Fruit fly (Drosophila melanogaster) Kc167 (cell line): ENCODE results near the gene Ugt36D1.

Source experiments
- Myc ChIP-seq: fragments of >200 bp; optimal IDR thresholded peaks from 2 replicates; lab custom pipeline; 2017; ENCODE audit warnings: missing external identifiers
- Sin3A ChIP-seq: fragments of >200 bp; optimal IDR thresholded peaks from 2 replicates; lab custom pipeline; 2018; ENCODE audit warnings: missing external identifiers
- h ChIP-seq: fragments of >200 bp; optimal IDR thresholded peaks from 3 replicates; lab custom pipeline; 2018; ENCODE audit warnings: missing external identifiers
- insv ChIP-seq: fragments of >200 bp; optimal IDR thresholded peaks from 3 replicates; lab custom pipeline; 2018; ENCODE audit warnings: missing external identifiers
- psq ChIP-seq: fragments of >200 bp; optimal IDR thresholded peaks from 2 replicates; lab custom pipeline; 2017; ENCODE audit warnings: missing external identifiers
- ttk ChIP-seq: sonication (Bioruptor generic); optimal IDR thresholded peaks from 2 replicates; lab custom pipeline; 2017; ENCODE audit warnings: missing external identifiers

The Ugt36D1 gene

DNA sequence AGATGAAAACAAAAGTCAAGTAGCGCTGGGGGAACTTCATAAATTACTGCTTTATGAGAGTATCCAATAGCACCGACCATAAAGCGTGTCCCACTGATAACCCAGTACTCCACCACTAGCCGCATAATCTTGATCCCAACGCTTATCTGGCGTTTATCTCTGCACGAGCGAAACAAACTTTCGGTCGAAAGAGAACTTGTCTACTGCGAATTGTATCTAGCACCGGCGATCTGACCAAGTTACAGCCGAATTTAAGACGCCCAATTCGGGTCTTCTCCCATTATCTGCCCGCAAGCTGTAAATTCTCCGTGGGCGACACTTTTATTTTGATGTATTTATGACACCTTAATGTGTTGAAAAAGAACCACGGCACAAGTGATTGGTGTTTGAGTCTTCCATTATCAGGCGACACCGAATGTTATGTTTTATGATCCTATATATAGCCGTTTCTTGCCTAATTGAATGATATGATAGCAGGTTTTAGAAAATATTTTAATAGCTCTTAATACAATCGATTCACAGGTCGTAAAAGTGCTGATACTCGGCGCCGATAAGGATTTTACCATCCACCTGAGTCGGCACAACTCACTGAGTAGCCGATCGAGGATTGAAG, 33.5 kb upstream of the Ugt36D1 start:
- TF ChIP-seq Myc (lab: Kevin White, UChicago) = no peak
- no peak for TF ChIP-seq psq (lab: Kevin White, UChicago)
- no peak for TF ChIP-seq h (lab: Kevin White, UChicago)
- no peak for TF ChIP-seq insv
- no peak for TF ChIP-seq Sin3A (lab: Kevin White, UChicago)
- no peak for TF ChIP-seq ttk (lab: Kevin White, UChicago)

DNA sequence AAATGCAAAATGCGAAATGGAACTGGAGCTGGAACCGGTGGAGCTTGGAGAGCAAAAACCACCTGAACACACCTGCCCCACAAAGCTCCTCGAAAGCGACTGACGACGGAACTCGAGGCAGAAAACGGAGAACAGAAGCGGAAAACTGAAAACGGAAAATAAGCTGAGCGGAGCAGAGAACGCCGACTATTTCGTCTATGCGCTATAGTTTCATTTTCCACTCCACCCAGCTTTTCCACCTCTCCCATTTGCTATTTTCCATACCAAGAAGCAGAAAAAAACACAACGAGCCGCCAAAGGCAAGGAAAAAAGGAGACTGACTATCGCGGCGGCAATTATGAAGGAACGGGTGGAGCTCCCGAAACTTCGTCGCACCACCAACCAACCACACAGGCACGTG, 30.5 kb upstream of the Ugt36D1 start, which contains the start of gene ham:
TSS of gene ham (minus strand) at position 101 of the 400 bp plus-strand sequence.
- TF ChIP-seq insv = no peak
- no peak for TF ChIP-seq Sin3A (lab: Kevin White, UChicago)
- TF ChIP-seq h (lab: Kevin White, UChicago) = no peak
- no peak for TF ChIP-seq ttk (lab: Kevin White, UChicago)
- no peak for TF ChIP-seq psq (lab: Kevin White, UChicago)
- no peak for TF ChIP-seq Myc (lab: Kevin White, UChicago)

DNA sequence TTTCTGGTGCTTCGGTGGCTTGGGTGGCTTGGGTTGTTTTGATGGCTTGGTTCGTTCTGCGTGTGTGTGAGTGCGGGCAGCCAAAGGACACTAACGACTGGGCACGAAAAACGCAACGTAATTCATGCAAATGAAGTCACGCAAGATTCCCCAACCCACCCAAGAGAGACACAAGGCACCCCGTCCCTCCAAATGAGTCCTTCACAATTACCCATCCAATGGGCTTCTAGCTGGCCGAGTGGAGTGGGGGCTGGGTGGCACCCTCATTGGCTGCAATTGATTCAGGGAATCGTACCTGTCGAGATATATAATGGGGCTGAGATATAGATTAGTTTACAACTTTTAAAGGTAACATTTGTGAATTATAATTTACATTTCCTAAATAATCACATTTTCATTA, 30.1 kb upstream of the Ugt36D1 start:
- no peak for TF ChIP-seq ttk (lab: Kevin White, UChicago)
- no peak for TF ChIP-seq Sin3A (lab: Kevin White, UChicago)
- no peak for TF ChIP-seq insv
- TF ChIP-seq psq (lab: Kevin White, UChicago) = no peak
- TF ChIP-seq h (lab: Kevin White, UChicago) = no peak
- TF ChIP-seq Myc (lab: Kevin White, UChicago) = no peak

DNA sequence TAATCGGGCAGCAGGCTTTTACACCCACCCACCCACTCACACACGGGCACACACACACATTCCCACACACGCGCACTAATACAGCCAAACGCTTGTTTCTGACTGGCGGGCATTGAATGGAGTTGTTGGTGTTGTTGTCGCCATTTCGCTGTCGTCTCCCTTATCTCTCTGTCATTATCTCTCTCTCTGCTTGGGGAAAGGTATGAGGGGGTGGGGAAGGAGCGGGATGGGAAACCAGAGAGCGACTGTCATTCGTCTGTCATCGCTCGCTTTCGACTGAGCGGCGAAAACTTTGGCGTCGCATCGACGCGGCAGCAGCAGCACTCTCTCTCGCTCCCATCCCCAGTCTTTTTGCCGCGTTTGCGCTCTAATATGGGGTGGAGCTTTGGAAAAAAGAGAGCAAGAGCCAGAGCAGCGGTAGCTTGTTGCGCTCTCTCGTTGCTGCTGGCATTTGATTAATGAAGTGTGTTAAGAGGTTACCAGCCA, 27.4 kb upstream of the Ugt36D1 start:
- TF ChIP-seq insv (peak; percentile 67), psq (lab: Kevin White, UChicago) (no peak)

DNA sequence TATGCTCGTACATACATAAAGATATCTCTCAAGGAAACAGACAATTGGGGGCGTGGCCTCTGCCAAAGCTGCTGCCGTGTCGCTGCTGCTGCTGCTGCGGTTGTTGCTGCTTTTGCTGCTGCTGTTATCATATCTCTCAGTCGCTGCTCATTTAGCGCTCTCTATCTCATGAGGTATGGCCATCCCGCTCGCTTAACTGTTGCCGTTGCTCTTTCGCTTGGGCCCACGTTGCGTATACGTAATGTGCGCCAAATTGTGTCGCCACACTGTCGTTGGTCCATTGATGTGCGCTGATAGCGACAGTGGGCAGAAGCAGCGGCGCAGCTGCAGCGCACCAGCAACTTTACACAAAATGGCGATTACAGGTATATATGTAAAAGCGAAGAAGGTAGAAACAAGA, 26.9 kb upstream of the Ugt36D1 start:
- TF ChIP-seq Myc (lab: Kevin White, UChicago) (no peak), Sin3A (lab: Kevin White, UChicago) (no peak), psq (lab: Kevin White, UChicago) (no peak), h (lab: Kevin White, UChicago) (no peak), ttk (lab: Kevin White, UChicago) (no peak), insv (no peak)

DNA sequence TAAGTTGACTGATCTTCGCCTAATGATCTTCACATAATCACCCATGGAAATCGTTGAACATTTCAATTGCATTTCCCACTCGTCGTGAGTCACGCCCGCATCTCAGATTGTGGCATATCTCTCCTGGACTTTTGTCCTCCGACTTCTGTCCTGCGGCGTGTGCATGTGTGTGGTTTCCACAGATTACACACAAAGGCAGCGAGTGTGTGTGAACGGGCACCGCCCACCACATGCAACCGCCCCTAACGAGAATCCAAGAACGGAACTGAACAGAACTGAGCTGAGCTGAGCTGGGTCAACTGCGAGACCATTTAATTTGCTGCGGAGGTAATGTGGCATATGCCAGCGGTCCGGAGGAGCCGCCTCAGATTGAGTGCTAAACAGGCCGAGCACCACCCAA, 21.6 kb upstream of the Ugt36D1 start:
- TF ChIP-seq Sin3A (lab: Kevin White, UChicago) (no peak), psq (lab: Kevin White, UChicago) (no peak), ttk (lab: Kevin White, UChicago) (no peak), h (lab: Kevin White, UChicago) (no peak), insv (no peak), Myc (lab: Kevin White, UChicago) (no peak)

DNA sequence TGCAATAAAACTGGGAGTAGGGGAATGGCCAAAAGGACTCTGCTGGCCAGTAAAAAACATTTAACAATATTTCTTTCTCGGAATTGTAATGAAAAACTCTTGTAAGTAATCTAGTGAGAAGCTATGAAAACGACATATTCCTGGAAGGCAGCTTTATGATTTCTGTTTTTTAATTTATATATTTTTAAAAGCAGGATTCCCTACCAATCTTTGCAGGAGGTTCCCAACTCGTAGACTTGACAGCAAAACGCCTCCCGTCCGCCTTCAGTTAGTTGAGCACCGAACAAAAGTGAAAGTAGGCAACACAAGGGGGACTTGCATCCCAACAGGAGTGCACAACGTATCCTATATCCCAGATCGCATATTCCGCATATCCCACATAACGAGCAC, 18.1 kb upstream of the Ugt36D1 start, which contains the start of gene CG43814:
TSS of gene CG43814 (minus strand) at position 101 of the 390 bp plus-strand sequence.
- TF ChIP-seq ttk (lab: Kevin White, UChicago) = no peak
- TF ChIP-seq Myc (lab: Kevin White, UChicago) = no peak
- TF ChIP-seq h (lab: Kevin White, UChicago) = no peak
- TF ChIP-seq insv = no peak
- no peak for TF ChIP-seq psq (lab: Kevin White, UChicago)
- TF ChIP-seq Sin3A (lab: Kevin White, UChicago) = no peak

DNA sequence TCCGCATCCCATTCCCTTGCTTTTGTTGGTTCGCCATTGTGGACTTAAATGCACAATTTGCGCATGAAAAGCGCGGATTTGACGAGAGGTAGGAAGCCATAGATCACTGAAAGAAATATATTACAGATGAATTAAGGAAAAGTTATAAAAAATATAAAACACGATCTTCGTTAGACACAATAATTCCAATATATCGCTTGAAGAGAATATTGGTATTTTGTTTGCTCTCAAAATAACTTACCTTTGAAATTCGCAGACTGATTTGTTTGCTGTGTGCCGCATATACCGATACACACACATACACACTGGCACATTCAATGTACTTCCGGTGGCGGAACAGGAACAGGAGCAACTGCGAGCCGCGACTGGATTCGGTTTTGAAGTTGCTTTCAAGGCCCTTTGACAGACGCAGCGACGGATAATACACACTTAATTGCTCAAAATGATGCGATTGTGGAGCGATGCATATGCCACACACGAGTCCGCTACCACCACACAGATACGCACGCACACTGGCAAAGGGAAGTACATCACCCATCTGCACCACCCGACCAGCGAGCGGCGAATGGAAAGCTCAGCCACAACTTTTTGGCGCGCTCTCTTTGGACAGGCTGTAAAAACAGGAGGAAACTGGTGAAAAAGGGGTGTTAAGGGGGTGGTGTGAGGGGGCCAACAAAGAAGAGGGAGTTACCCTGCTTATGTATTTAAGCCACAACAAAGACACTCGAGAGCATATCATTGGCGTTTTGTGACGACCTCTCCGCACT, 17.5 kb upstream of the Ugt36D1 start:
- TF ChIP-seq h (lab: Kevin White, UChicago) (no peak), psq (lab: Kevin White, UChicago) (no peak), ttk (lab: Kevin White, UChicago) (no peak), Myc (lab: Kevin White, UChicago) (no peak), Sin3A (lab: Kevin White, UChicago) (no peak), insv (no peak)

DNA sequence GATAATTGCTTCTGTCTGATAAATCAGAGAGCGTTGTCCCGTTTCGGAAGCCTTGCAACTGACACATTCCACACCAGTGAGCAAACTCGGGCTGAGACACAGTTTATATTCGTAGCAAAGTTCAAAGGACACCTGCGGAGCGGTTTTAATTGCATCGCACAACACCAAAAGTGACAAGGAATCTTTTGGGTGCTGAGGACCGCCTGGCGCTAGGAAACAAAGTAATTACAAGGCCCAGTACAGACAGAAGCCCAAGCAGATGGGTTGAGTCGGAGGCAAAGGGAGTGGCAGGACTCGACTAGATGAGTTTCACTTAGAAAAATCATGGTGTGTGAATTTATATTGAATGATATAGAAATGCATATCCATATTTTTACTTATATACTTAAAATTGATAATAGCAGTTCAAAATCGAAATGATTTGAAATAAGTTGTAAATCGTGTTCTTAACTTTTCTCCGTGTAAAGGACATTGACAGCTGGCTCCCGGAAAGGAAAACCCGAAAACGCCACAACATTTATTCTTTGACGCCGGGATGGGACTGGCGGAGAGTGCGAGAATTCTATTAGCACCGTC, 14.5 kb upstream of the Ugt36D1 start:
- TF ChIP-seq insv (no peak), Sin3A (lab: Kevin White, UChicago) (no peak), psq (lab: Kevin White, UChicago) (no peak), h (lab: Kevin White, UChicago) (no peak), Myc (lab: Kevin White, UChicago) (no peak), ttk (lab: Kevin White, UChicago) (no peak)

DNA sequence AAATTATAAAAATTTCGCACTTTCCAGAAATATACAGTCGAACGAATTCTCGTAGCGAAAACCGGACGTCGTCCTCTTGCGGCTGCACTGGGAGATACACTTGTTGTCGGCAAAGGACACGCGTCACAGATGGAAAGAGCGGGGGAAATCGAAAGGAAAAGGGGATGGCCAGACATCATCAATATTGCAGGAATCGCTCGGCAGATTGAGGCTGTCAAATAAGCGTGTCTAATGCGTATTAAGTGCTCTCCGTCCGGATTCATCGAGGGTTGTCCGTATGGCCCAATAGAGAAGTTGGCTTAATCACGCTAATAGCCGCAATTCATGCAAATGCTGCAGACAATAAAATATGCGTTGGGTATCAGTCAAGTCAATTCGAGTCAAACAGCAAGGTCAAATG, 13.9 kb upstream of the Ugt36D1 start:
- no peak for TF ChIP-seq ttk (lab: Kevin White, UChicago)
- no peak for TF ChIP-seq Sin3A (lab: Kevin White, UChicago)
- TF ChIP-seq Myc (lab: Kevin White, UChicago) = no peak
- TF ChIP-seq psq (lab: Kevin White, UChicago) = no peak
- no peak for TF ChIP-seq insv
- TF ChIP-seq h (lab: Kevin White, UChicago) = no peak

DNA sequence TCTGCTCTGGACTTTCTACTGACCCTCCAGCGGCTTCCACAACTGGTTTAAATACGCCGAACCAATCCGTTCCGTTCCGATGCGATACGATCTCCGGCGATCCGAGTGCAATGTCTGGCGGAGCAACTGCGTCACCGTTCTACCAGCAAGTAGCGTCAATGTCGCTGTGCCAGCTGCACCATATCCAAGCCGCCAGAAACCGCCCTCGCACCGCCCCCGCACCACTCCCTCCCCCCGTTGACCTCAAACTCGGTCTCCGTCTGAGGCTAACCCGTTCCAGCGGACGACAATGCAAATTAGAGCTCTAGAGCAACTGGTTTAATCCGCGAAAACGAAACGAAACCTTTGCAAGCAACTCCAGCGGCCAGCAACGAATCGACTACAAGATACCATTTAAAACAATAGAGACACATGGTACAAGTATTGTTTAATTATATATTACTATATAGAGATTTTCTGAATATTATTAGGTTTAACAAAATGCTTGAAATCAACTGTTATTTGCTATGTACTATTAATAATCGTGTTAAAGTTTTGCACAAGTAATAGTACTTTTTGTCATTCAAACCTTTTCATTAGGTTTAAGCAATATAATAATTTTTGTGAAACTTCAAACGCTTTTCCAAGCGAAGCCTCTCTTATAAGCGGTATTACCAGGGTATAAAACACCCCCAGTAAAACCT, 12.2 kb upstream of the Ugt36D1 start, which contains the start of the genes CG10570 and CG42502:
TSS of gene CG10570 (minus strand) at position 293 of the 683 bp plus-strand sequence.
TSS of gene CG42502 (minus strand) at position 293 of the 683 bp plus-strand sequence.
- TF ChIP-seq ttk (lab: Kevin White, UChicago) = no peak
- TF ChIP-seq insv = no peak
- no peak for TF ChIP-seq Sin3A (lab: Kevin White, UChicago)
